Fruit fly (Drosophila melanogaster): ENCODE measurements around the gene isoQC.

The isoQC gene

dm6 chr3L:20508136-20508635 is 33.9 kb downstream of the isoQC start (continued):
- TF ChIP-seq cyc (GFP tag; optimal IDR thresholded peaks at IDR 0.05) (peak; percentile 92), Met (GFP tag; optimal IDR thresholded peaks at IDR 0.05) (peak; percentile 95), CG6276 (GFP tag; optimal IDR thresholded peaks at IDR 0.05) (peak; percentile 83), net (GFP tag; optimal IDR thresholded peaks at IDR 0.05) (peak; percentile 91), CG9139 (GFP tag; optimal IDR thresholded peaks at IDR 0.05) (peak; percentile 85), Eip75B (GFP tag; optimal IDR thresholded peaks at IDR 0.05) (peak; percentile 92), dac (GFP tag; optimal IDR thresholded peaks at IDR 0.05) (peak; percentile 70), Hr38 (GFP tag; optimal IDR thresholded peaks at IDR 0.05) (no peak), CG11762 (GFP tag; optimal IDR thresholded peaks at IDR 0.05; ENCODE audit: insufficient read depth) (peak; percentile 83)

- TF ChIP-seq fkh (GFP tag; optimal IDR thresholded peaks at IDR 0.05) (peak; percentile 71), Ets96B (tag; optimal IDR thresholded peaks at IDR 0.05) (peak; percentile 69), fd85E (GFP tag; optimal IDR thresholded peaks at IDR 0.05) (no peak), CG11762 (GFP tag; optimal IDR thresholded peaks at IDR 0.05; ENCODE audit: insufficient read depth) (peak; percentile 55), acj6 (GFP tag; optimal IDR thresholded peaks at IDR 0.05) (peak; percentile 75), fd59A (GFP tag; optimal IDR thresholded peaks at IDR 0.05) (peak; percentile 71), CG34406 (GFP tag; optimal IDR thresholded peaks at IDR 0.05) (peak; percentile 78), CG6792 (GFP tag; optimal IDR thresholded peaks at IDR 0.05) (peak; percentile 75), CG6276 (GFP tag; optimal IDR thresholded peaks at IDR 0.05) (peak; percentile 82), dac (GFP tag; optimal IDR thresholded peaks at IDR 0.05) (peak; percentile 50), achi (GFP tag; optimal IDR thresholded peaks at IDR 0.05) (peak; percentile 78), Hr38 (GFP tag; optimal IDR thresholded peaks at IDR 0.05) (no peak), CG9139 (GFP tag; optimal IDR thresholded peaks at IDR 0.05) (peak; percentile 59), cyc (GFP tag; optimal IDR thresholded peaks at IDR 0.05) (peak; percentile 71), Blimp-1 (GFP tag; optimal IDR thresholded peaks at IDR 0.05) (peak; percentile 49), CG31627 (GFP tag; optimal IDR thresholded peaks at IDR 0.05) (peak; percentile 81), salr (GFP tag; optimal IDR thresholded peaks at IDR 0.05) (peak in 1 of 2 experiments; percentile 84), pdm3 (GFP tag; optimal IDR thresholded peaks at IDR 0.05) (peak; percentile 81), svp (GFP tag) (peak; percentile 93), Gug (GFP tag; IDR thresholded peaks at IDR 0.05) (peak; percentile 23; the same call in 1 of the 2 replicates), Sox14 (GFP tag; optimal IDR thresholded peaks at IDR 0.05) (peak; percentile 86), eg (GFP tag; IDR thresholded peaks at IDR 0.05) (peak; percentile 24; the same call in 1 of the 3 replicates), CG6163 (GFP tag; IDR thresholded peaks at IDR 0.05) (0 out of 3 replicates have a peak, but pooled peaks have one; percentile 26), Sox102F (GFP tag; optimal IDR thresholded peaks at IDR 0.05) (peak; percentile 82), net (GFP tag; optimal IDR thresholded peaks at IDR 0.05) (peak; percentile 84), CG8119 (GFP tag; IDR thresholded peaks at IDR 0.05) (peak; percentile 74; the same call in 2 of the 3 replicates), Lpt (GFP tag; optimal IDR thresholded peaks at IDR 0.05) (peak; percentile 67), CG8319 (GFP tag; optimal IDR thresholded peaks at IDR 0.05) (peak; percentile 60), Ets21C (GFP tag; optimal IDR thresholded peaks at IDR 0.05) (peak; percentile 58), topi (GFP tag; optimal IDR thresholded peaks at IDR 0.05) (peak; percentile 89), Eip75B (GFP tag; optimal IDR thresholded peaks at IDR 0.05) (peak; percentile 85), ss (GFP tag; optimal IDR thresholded peaks at IDR 0.05) (peak; percentile 72 to 84), esn (GFP tag; optimal IDR thresholded peaks at IDR 0.05) (peak; percentile 90), Eip93F (GFP tag; optimal IDR thresholded peaks at IDR 0.05) (peak; percentile 45), Sox15 (GFP tag; optimal IDR thresholded peaks at IDR 0.05) (peak; percentile 63), CG6808 (GFP tag; optimal IDR thresholded peaks at IDR 0.05) (peak; percentile 86), CG3032 (tag; optimal IDR thresholded peaks at IDR 0.05) (peak; percentile 78), CG10631 (GFP tag; optimal IDR thresholded peaks at IDR 0.05) (peak; percentile 63), Met (GFP tag; optimal IDR thresholded peaks at IDR 0.05) (peak; percentile 82), CG4318 (GFP tag; optimal IDR thresholded peaks at IDR 0.05) (peak; percentile 67), CG11294 (GFP tag; IDR thresholded peaks at IDR 0.05) (no peak), Eip78C (GFP tag) (peak; percentile 96), vri (GFP tag; optimal IDR thresholded peaks at IDR 0.05) (peak; percentile 69), CG7368 (GFP tag; optimal IDR thresholded peaks at IDR 0.05) (peak; percentile 50), CG11902 (GFP tag; optimal IDR thresholded peaks at IDR 0.05) (peak; percentile 49)
Observed at dm6 chr3L:20509121-20509934, 35.1 kb downstream of the isoQC start.
